Fruit fly (Drosophila melanogaster): Measurements from ENCODE around the gene ear.

The ear gene

DNA sequence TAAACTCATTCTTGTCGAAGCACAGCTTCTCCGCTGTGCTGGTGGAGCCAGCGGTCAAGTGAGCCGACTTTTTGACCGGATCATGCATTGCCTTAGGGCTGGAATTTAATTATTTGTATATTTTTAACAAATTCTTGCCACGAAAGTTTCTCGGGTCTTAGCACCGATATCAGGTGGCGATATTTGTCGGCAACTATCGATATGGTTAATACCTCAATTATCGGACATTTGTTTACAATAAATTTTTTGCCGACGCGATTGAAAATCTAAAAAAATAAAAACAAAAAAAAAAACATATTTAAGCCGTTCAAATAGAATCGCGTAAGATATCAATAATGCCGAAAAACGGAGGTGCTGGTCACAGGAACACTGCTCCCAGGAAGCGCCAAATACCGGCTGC, 40.9 kb downstream of the ear start, which contains the start of the genes Cog2 and Trax:
Gene Cog2 (minus strand): TSS at position 168 of the 400 bp plus-strand sequence.
Gene Trax (plus strand): TSS at position 203 of the 400 bp plus-strand sequence.
- TF ChIP-seq CG13287 (GFP tag; IDR thresholded peaks at IDR 0.05; ENCODE audit: partially characterized antibody) (peak; percentile 95), vnd (GFP tag; IDR thresholded peaks at IDR 0.05; ENCODE audit: partially characterized antibody) (peak; percentile 82), nerfin-2 (GFP tag; IDR thresholded peaks at IDR 0.05; ENCODE audit: partially characterized antibody) (peak; percentile 53; the same call in 1 of the 2 replicates), ftz-f1 (GFP tag; optimal IDR thresholded peaks at IDR 0.05) (peak; percentile 37), MBD-R2 (GFP tag; IDR thresholded peaks at IDR 0.05) (peak; percentile 82), Dref (GFP tag; IDR thresholded peaks at IDR 0.05) (peak; percentile 76), CG9727 (GFP tag; optimal IDR thresholded peaks at IDR 0.05) (no peak), CG17802 (tag; optimal IDR thresholded peaks at IDR 0.05) (no peak), Dp (GFP tag; optimal IDR thresholded peaks at IDR 0.05) (peak; percentile 18), Usf (GFP tag; optimal IDR thresholded peaks at IDR 0.05) (no peak), mld (GFP tag; IDR thresholded peaks at IDR 0.05; ENCODE audit: partially characterized antibody) (peak; percentile 71; the same call in 2 of the 3 replicates), stwl (tag; optimal IDR thresholded peaks at IDR 0.05) (peak; percentile 39), amos (GFP tag; IDR thresholded peaks at IDR 0.05; ENCODE audit: partially characterized antibody) (peak; percentile 82), CG14860 (GFP tag; IDR thresholded peaks at IDR 0.05; ENCODE audit: partially characterized antibody) (peak; percentile 72), sug (tag; optimal IDR thresholded peaks at IDR 0.05) (no peak), CG9797 (GFP tag; optimal IDR thresholded peaks at IDR 0.05) (peak; percentile 5), Ada2b (GFP tag; IDR thresholded peaks at IDR 0.05) (no peak), YL-1 (GFP tag; optimal IDR thresholded peaks at IDR 0.05) (peak; percentile 41), bigmax (GFP tag; optimal IDR thresholded peaks at IDR 0.05) (no peak), CG1603 (tag; optimal IDR thresholded peaks at IDR 0.05) (peak; percentile 7), CG18262 (tag; optimal IDR thresholded peaks at IDR 0.05) (no peak), CG11398 (GFP tag; optimal IDR thresholded peaks at IDR 0.05) (no peak), CG10565 (GFP tag; optimal IDR thresholded peaks at IDR 0.05) (no peak), Bgb (GFP tag; IDR thresholded peaks at IDR 0.05; ENCODE audit: partially characterized antibody) (peak; percentile 87), CG6791 (GFP tag; IDR thresholded peaks at IDR 0.05; ENCODE audit: partially characterized antibody) (peak; percentile 89), CG12104 (GFP tag; optimal IDR thresholded peaks at IDR 0.05) (no peak), Sry-δ (GFP tag; optimal IDR thresholded peaks at IDR 0.05) (peak; percentile 75), CG42726 (GFP tag; IDR thresholded peaks at IDR 0.05; ENCODE audit: partially characterized antibody) (peak; percentile 91), gem (tag; optimal IDR thresholded peaks at IDR 0.05) (no peak), unc-4 (GFP tag; IDR thresholded peaks at IDR 0.05; ENCODE audit: partially characterized antibody) (peak; percentile 95), Dll (GFP tag; IDR thresholded peaks at IDR 0.05; ENCODE audit: partially characterized antibody) (peak; percentile 94), Sin3A (optimal IDR thresholded peaks at IDR 0.05) (peak; percentile 41), bbx (GFP tag; IDR thresholded peaks at IDR 0.05; ENCODE audit: partially characterized antibody) (peak; percentile 93), E2f2 (GFP tag; IDR thresholded peaks at IDR 0.05) (peak; percentile 33; the same call in 1 of the 2 replicates), zen2 (GFP tag; IDR thresholded peaks at IDR 0.05; ENCODE audit: partially characterized antibody) (peak; percentile 92), HLH4C (GFP tag; IDR thresholded peaks at IDR 0.05; ENCODE audit: partially characterized antibody) (peak; percentile 86), tna (GFP tag; IDR thresholded peaks at IDR 0.05; ENCODE audit: partially characterized antibody) (peak; percentile 78), CG2129 (GFP tag; IDR thresholded peaks at IDR 0.05; ENCODE audit: partially characterized antibody) (peak; percentile 83), Doc3 (GFP tag; IDR thresholded peaks at IDR 0.05; ENCODE audit: partially characterized antibody) (peak; percentile 94), phol (tag; optimal IDR thresholded peaks at IDR 0.05) (peak; percentile 6), BEAF-32 (GFP tag; optimal IDR thresholded peaks at IDR 0.05) (peak; percentile 73), hb (GFP tag; IDR thresholded peaks at IDR 0.05; ENCODE audit: partially characterized antibody) (peak; percentile 75), Opbp (GFP tag; IDR thresholded peaks at IDR 0.05; ENCODE audit: partially characterized antibody) (peak; percentile 85; the same call in 2 of the 3 replicates), ato (GFP tag; IDR thresholded peaks at IDR 0.05; ENCODE audit: partially characterized antibody) (peak; percentile 70), inv (GFP tag; IDR thresholded peaks at IDR 0.05; ENCODE audit: partially characterized antibody) (peak; percentile 69), Med (GFP tag) (peak; percentile 73), MESR4 (GFP tag; optimal IDR thresholded peaks at IDR 0.05) (peak; percentile 54)
